Worm (Caenorhabditis elegans) whole organism, L1 larva: ENCODE data around the gene ZC416.2.
A peak's percentile ranks its signal among the peaks of the same experiment; 100 is the strongest.

Experiments
- Y116A8C.19 ChIP-seq: sonication (generic microtip); optimal IDR thresholded peaks from 2 replicates; lab custom pipeline; 2016; ENCODE audit warnings: missing compliant biosample characterization, missing genetic modification characterization, borderline replicate concordance
- ama-1 ChIP-seq: fragments of 150-350 bp; optimal IDR thresholded peaks from 2 replicates; lab custom pipeline; 2014
- ceh-82 ChIP-seq, 3 experiments: fragments of 150-350 bp in 1 of 3; sonication (generic microtip) in 2 of 3; optimal IDR thresholded peaks; 2 replicates each; lab custom pipeline; 2014 to 2017; ENCODE audit warnings: missing biosample characterization in 3 of 3, missing genetic modification characterization in 3 of 3
- efl-3 ChIP-seq: fragments of 200-800 bp; sonication (Bioruptor generic); optimal IDR thresholded peaks from 2 replicates; lab custom pipeline; 2018; ENCODE audit warnings: mild to moderate bottlenecking, missing genetic modification characterization, missing compliant biosample characterization
- egl-27 ChIP-seq, 2 experiments: fragments of 150-350 bp in 1 of 2; sonication (generic microtip); optimal IDR thresholded peaks; 3 replicates each; lab custom pipeline; 2017 to 2018; ENCODE audit warnings: missing biosample characterization in 2 of 2, missing genetic modification characterization in 2 of 2, missing genetic modification reagents in 2 of 2
- fkh-8 ChIP-seq: sonication (generic microtip); optimal IDR thresholded peaks from 2 replicates; lab custom pipeline; 2016; ENCODE audit warnings: mild to moderate bottlenecking, missing genetic modification characterization, missing compliant biosample characterization
- jun-1 ChIP-seq: fragments of 150-350 bp; optimal IDR thresholded peaks from 2 replicates; lab custom pipeline; 2014; ENCODE audit warnings: missing biosample characterization, missing genetic modification reagents, missing genetic modification characterization
- lin-39 ChIP-seq: fragments of 150-350 bp; optimal IDR thresholded peaks from 2 replicates; lab custom pipeline; 2014; ENCODE audit warnings: missing biosample characterization, missing genetic modification reagents, missing genetic modification characterization
- nhr-12 ChIP-seq: sonication (generic microtip); optimal IDR thresholded peaks from 2 replicates; lab custom pipeline; 2017; ENCODE audit warnings: missing biosample characterization, missing genetic modification characterization
- nhr-19 ChIP-seq: fragments of 200-800 bp; sonication (Bioruptor generic); conservative IDR thresholded peaks from 2 replicates; pipeline ENCODE4 v1.3.6; 2022; ENCODE audit warnings: missing genetic modification characterization, missing compliant biosample characterization
- skn-1 ChIP-seq: fragments of 150-350 bp; optimal IDR thresholded peaks from 2 replicates; lab custom pipeline; 2014; ENCODE audit warnings: missing biosample characterization, missing genetic modification characterization
- snpc-4 ChIP-seq: fragments of 150-350 bp; optimal IDR thresholded peaks from 2 replicates; lab custom pipeline; 2014; ENCODE audit warnings: missing biosample characterization, missing genetic modification characterization
- unc-30 ChIP-seq: sonication (generic microtip); optimal IDR thresholded peaks from 2 replicates; lab custom pipeline; 2017; ENCODE audit warnings: missing biosample characterization, missing genetic modification characterization

DNA sequence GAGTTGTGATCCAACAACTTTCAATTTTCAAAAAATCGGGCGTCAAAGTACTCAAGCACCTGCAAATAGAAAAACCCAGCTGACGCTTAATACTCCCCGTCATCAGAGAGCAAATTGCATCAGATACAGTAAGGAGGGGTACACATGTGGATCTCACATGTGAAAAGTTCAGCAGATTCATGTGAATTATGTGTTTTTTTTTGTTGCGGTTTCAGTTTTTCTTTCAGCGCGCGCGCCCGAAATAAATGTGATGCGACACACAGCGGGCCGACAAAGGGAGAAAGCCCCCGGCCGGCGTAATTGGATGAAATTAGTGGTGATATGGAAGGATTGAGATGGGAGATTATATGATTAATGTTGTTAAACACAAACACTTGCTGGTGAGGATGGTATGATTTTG is 18.8 kb downstream of the ZC416.2 start:
- TF ChIP-seq egl-27 (tag; optimal IDR thresholded peaks at IDR 0.05; lab: Kevin White, UChicago) (no peak), fkh-8 (tag; lab: Kevin White, UChicago) (no peak), unc-30 (no peak), ama-1 (lab: Kevin White, UChicago) (no peak), skn-1 (tag; lab: Kevin White, UChicago) (no peak), efl-3 (no peak), snpc-4 (tag; lab: Kevin White, UChicago) (no peak), lin-39 (no peak), Y116A8C.19 (tag; lab: Kevin White, UChicago) (no peak), jun-1 (no peak), nhr-12 (tag; lab: Kevin White, UChicago) (no peak), ceh-82 (tag; optimal IDR thresholded peaks at IDR 0.05; lab: Kevin White, UChicago) (no peak), nhr-19 (GFP tag; lab: Robert Waterston, UW) (peak; percentile 42)
